Worm (Caenorhabditis elegans) whole organism, early embryonic: Measurements from ENCODE around the gene trxr-2.

ENCODE experiments used
- B0310.2 ChIP-seq: sonication (generic microtip); optimal IDR thresholded peaks from 2 replicates; lab custom pipeline; 2016; ENCODE audit warnings: mild to moderate bottlenecking, missing genetic modification characterization, missing compliant biosample characterization
- F13C5.2 ChIP-seq: sonication (generic microtip); optimal IDR thresholded peaks from 2 replicates; lab custom pipeline; 2017; ENCODE audit warnings: mild to moderate bottlenecking, missing genetic modification characterization, inconsistent platforms, missing compliant biosample characterization
- aly-1 ChIP-seq: sonication (generic microtip); optimal IDR thresholded peaks from 2 replicates; lab custom pipeline; 2016; ENCODE audit warnings: missing genetic modification characterization, missing compliant biosample characterization
- ama-1 ChIP-seq: fragments of 150-350 bp; optimal IDR thresholded peaks from 2 replicates; lab custom pipeline; 2014
- ets-7 ChIP-seq: sonication (generic microtip); optimal IDR thresholded peaks from 2 replicates; lab custom pipeline; 2016; ENCODE audit warnings: missing genotype, missing genetic modification characterization, missing compliant biosample characterization
- flt-1 ChIP-seq: fragments of 200-800 bp; sonication (Bioruptor generic); IDR thresholded peaks from 2 replicates; pipeline ENCODE4 v1.3.6; 2022; ENCODE audit warnings: missing genetic modification characterization, missing compliant biosample characterization
- hmg-4 ChIP-seq: fragments of 200-800 bp; sonication (Bioruptor generic); optimal IDR thresholded peaks from 2 replicates; lab custom pipeline; 2018; ENCODE audit warnings: mild to moderate bottlenecking, missing genetic modification characterization, missing compliant biosample characterization
- hnd-1 ChIP-seq: sonication (generic microtip); optimal IDR thresholded peaks from 2 replicates; lab custom pipeline; 2016; ENCODE audit warnings: missing genetic modification characterization, missing compliant biosample characterization
- scrt-1 ChIP-seq: fragments of 200-800 bp; sonication (Bioruptor generic); IDR thresholded peaks from 2 replicates; pipeline ENCODE4 v1.3.6; 2022; ENCODE audit warnings: missing genetic modification characterization, missing compliant biosample characterization
- tbx-11 ChIP-seq: fragments of 200-800 bp; sonication (Bioruptor generic); IDR thresholded peaks from 2 replicates; pipeline ENCODE4 v1.3.6; 2022; ENCODE audit warnings: missing genetic modification characterization, missing compliant biosample characterization
- tra-4 ChIP-seq: sonication (generic microtip); optimal IDR thresholded peaks from 2 replicates; lab custom pipeline; 2017; ENCODE audit warnings: missing genetic modification characterization, missing compliant biosample characterization

DNA sequence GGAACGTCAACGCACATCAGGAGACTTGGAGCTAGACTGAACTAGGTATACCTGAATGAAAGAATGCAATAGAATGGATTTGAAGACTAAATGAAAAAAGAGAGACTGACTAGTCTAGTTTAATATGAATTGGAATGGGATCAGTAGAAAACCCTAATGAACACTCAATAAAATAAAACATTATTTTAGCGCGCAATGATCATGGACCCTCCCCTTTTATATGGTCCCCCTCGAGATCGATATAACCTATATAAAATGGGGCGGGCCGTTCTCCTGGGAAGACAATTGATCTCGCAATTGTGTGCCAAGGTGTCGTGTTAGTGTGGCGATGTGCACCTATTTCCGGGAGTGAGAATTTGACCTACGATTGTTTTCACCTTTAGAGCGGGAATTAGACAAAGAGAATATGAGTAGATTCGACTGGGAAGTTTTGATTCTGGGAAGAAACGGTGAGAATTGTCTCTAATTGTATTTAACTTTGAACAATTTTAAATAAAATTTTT lies 4.4 kb downstream of the trxr-2 start, which contains the start of gene cdc-25.3:
- TF ChIP-seq flt-1 (GFP tag; lab: Robert Waterston, UW) (no peak), ets-7 (tag; lab: Kevin White, UChicago) (no peak), ama-1 (lab: Kevin White, UChicago) (no peak), hnd-1 (no peak), tra-4 (no peak), aly-1 (no peak), scrt-1 (GFP tag; lab: Robert Waterston, UW) (no peak), B0310.2 (tag; lab: Kevin White, UChicago) (no peak), hmg-4 (GFP tag; lab: Kevin White, UChicago) (no peak), tbx-11 (GFP tag; lab: Robert Waterston, UW) (no peak), F13C5.2 (tag; lab: Kevin White, UChicago) (no peak)
